Worm (Caenorhabditis elegans) whole organism, L4/young adult: Measurements from ENCODE around the gene Y22D7AR.3.

Experiments used
- W03F9.2 ChIP-seq: fragments of 150-350 bp; optimal IDR thresholded peaks from 2 replicates; lab custom pipeline; 2014; ENCODE audit warnings: missing biosample characterization, missing genetic modification characterization
- dao-5 ChIP-seq: sonication (generic microtip); optimal IDR thresholded peaks from 2 replicates; lab custom pipeline; 2016; ENCODE audit warnings: missing genotype, missing genetic modification characterization, moderate library complexity, missing compliant biosample characterization
- him-1 ChIP-seq: sonication (generic microtip); optimal IDR thresholded peaks from 2 replicates; lab custom pipeline; 2016; ENCODE audit warnings: missing genotype, missing genetic modification reagents, missing genetic modification characterization, missing compliant biosample characterization

- peak; percentile 33 for TF ChIP-seq dao-5
- TF ChIP-seq him-1 (tag; lab: Kevin White, UChicago): no peak
- TF ChIP-seq W03F9.2: no peak
Measured at ce11 chrIII:1616245-1617026, 49.2 kb downstream of the Y22D7AR.3 start.
